Worm (Caenorhabditis elegans) whole organism, early embryonic: ENCODE data around the gene dmd-4.

Experiments used
- B0310.2 ChIP-seq: sonication (generic microtip); optimal IDR thresholded peaks from 2 replicates; lab custom pipeline; 2016; ENCODE audit warnings: mild to moderate bottlenecking, missing genetic modification characterization, missing compliant biosample characterization
- F13C5.2 ChIP-seq: sonication (generic microtip); optimal IDR thresholded peaks from 2 replicates; lab custom pipeline; 2017; ENCODE audit warnings: mild to moderate bottlenecking, missing genetic modification characterization, inconsistent platforms, missing compliant biosample characterization
- aly-1 ChIP-seq: sonication (generic microtip); optimal IDR thresholded peaks from 2 replicates; lab custom pipeline; 2016; ENCODE audit warnings: missing genetic modification characterization, missing compliant biosample characterization
- ama-1 ChIP-seq: fragments of 150-350 bp; optimal IDR thresholded peaks from 2 replicates; lab custom pipeline; 2014
- ceh-13 ChIP-seq: fragments of 200-800 bp; sonication (Bioruptor generic); optimal IDR thresholded peaks from 2 replicates; lab custom pipeline; 2018; ENCODE audit warnings: mild to moderate bottlenecking, missing genetic modification characterization, missing compliant biosample characterization
- ceh-36 ChIP-seq: sonication (generic microtip); optimal IDR thresholded peaks from 2 replicates; lab custom pipeline; 2016; ENCODE audit warnings: missing genetic modification characterization, inconsistent platforms, missing compliant biosample characterization
- ets-7 ChIP-seq: sonication (generic microtip); optimal IDR thresholded peaks from 2 replicates; lab custom pipeline; 2016; ENCODE audit warnings: missing genotype, missing genetic modification characterization, missing compliant biosample characterization
- flt-1 ChIP-seq: fragments of 200-800 bp; sonication (Bioruptor generic); IDR thresholded peaks from 2 replicates; pipeline ENCODE4 v1.3.6; 2022; ENCODE audit warnings: missing genetic modification characterization, missing compliant biosample characterization
- hmbx-1 ChIP-seq: sonication (generic microtip); optimal IDR thresholded peaks from 2 replicates; lab custom pipeline; 2016; ENCODE audit warnings: mild to moderate bottlenecking, missing genetic modification characterization, missing compliant biosample characterization
- hmg-4 ChIP-seq: fragments of 200-800 bp; sonication (Bioruptor generic); optimal IDR thresholded peaks from 2 replicates; lab custom pipeline; 2018; ENCODE audit warnings: mild to moderate bottlenecking, missing genetic modification characterization, missing compliant biosample characterization
- hnd-1 ChIP-seq: sonication (generic microtip); optimal IDR thresholded peaks from 2 replicates; lab custom pipeline; 2016; ENCODE audit warnings: missing genetic modification characterization, missing compliant biosample characterization
- pes-1 ChIP-seq: fragments of 200-800 bp; sonication (Bioruptor generic); IDR thresholded peaks from 2 replicates; pipeline ENCODE4 v1.3.6; 2022; ENCODE audit warnings: missing genetic modification reagents, missing genetic modification characterization, missing compliant biosample characterization
- scrt-1 ChIP-seq: fragments of 200-800 bp; sonication (Bioruptor generic); IDR thresholded peaks from 2 replicates; pipeline ENCODE4 v1.3.6; 2022; ENCODE audit warnings: missing genetic modification characterization, missing compliant biosample characterization
- sea-1 ChIP-seq: fragments of 200-800 bp; sonication (Bioruptor generic); conservative IDR thresholded peaks from 2 replicates; pipeline ENCODE4 v1.3.6; 2022; ENCODE audit warnings: missing genetic modification characterization, missing compliant biosample characterization
- tbx-11 ChIP-seq: fragments of 200-800 bp; sonication (Bioruptor generic); IDR thresholded peaks from 2 replicates; pipeline ENCODE4 v1.3.6; 2022; ENCODE audit warnings: missing genetic modification characterization, missing compliant biosample characterization
- tbx-37 ChIP-seq: fragments of 200-800 bp; sonication (Bioruptor generic); conservative IDR thresholded peaks from 2 replicates; pipeline ENCODE4 v1.3.6; 2022; ENCODE audit warnings: missing genetic modification reagents, missing genetic modification characterization, missing compliant biosample characterization
- tra-4 ChIP-seq: sonication (generic microtip); optimal IDR thresholded peaks from 2 replicates; lab custom pipeline; 2017; ENCODE audit warnings: missing genetic modification characterization, missing compliant biosample characterization

Gene dmd-4

DNA sequence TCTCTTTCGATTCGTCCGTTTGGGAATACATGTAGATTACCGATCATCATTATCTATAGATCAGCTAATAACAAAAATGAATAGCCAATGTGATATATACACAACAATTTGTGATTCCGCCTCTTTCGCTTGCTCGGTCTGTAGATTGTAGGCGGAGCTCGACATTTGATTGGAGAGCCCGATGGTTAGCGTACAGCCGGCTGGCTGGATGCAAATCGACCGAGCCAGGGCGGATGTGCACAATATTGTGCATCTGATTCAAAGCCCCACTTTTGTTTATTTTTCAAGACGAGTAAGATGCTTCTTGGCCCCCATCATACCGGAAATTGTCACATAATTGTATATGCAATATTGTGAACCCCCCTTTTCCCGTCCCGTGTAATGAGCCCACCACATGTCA lies at the start of gene dmd-4:
Gene dmd-4 (minus strand): TSS at position 101 of the 400 bp plus-strand sequence.
- no peak for TF ChIP-seq ama-1 (lab: Kevin White, UChicago)
- TF ChIP-seq tbx-11 (GFP tag; lab: Robert Waterston, UW) = no peak
- no peak for TF ChIP-seq ceh-13 (GFP tag; lab: Kevin White, UChicago)
- no peak for TF ChIP-seq B0310.2
- no peak for TF ChIP-seq hmg-4 (GFP tag; lab: Kevin White, UChicago)
- TF ChIP-seq tbx-37 (GFP tag; lab: Robert Waterston, UW) = no peak
- TF ChIP-seq ets-7 (tag; lab: Kevin White, UChicago) = no peak
- no peak for TF ChIP-seq hmbx-1
- no peak for TF ChIP-seq sea-1
- TF ChIP-seq hnd-1 (tag; lab: Kevin White, UChicago) = no peak
- no peak for TF ChIP-seq ceh-36 (tag; lab: Kevin White, UChicago)
- TF ChIP-seq flt-1 (GFP tag; lab: Robert Waterston, UW) = no peak
- TF ChIP-seq aly-1 (tag; lab: Kevin White, UChicago) = no peak
- no peak for TF ChIP-seq pes-1 (GFP tag; lab: Robert Waterston, UW)
- TF ChIP-seq F13C5.2 (tag; lab: Kevin White, UChicago) = no peak
- TF ChIP-seq tra-4 (tag; lab: Kevin White, UChicago) = no peak

- TF ChIP-seq sea-1 (no peak), tra-4 (tag; lab: Kevin White, UChicago) (no peak), ceh-36 (tag; lab: Kevin White, UChicago) (no peak), aly-1 (tag; lab: Kevin White, UChicago) (no peak), flt-1 (GFP tag; lab: Robert Waterston, UW) (no peak)
Observed at ce11 chrX:14910689-14911088, 49.0 kb upstream of the dmd-4 start.

DNA sequence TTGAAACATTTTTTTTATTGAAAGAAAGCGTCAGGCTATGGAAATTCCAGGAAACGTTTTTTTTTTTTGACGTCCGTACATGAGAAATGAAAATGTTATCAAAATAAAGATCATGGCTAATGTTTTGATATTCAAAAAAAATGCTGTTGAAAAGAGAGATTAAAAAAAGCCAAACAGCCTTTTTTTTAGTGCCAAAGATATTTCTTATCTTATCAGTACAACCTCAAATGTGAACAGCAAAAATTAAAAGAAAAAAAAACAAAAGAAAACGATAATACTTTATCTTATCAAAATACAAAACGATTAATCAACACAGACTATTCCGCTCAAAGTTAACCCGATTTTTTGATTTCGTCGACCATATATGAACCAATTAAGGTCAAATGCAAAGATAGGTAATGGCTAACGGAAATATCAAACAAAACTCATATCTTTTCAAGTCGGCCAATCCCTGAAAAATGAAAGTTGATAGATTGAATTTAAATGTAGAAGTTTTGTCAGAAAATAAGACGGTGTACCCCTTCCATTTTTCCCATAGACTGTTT lies 45.7 kb upstream of the dmd-4 start:
- TF ChIP-seq B0310.2 (no peak), sea-1 (no peak), ceh-36 (tag; lab: Kevin White, UChicago) (no peak), ets-7 (tag; lab: Kevin White, UChicago) (no peak), tra-4 (tag; lab: Kevin White, UChicago) (no peak), flt-1 (GFP tag; lab: Robert Waterston, UW) (no peak), scrt-1 (GFP tag; lab: Robert Waterston, UW) (no peak), pes-1 (GFP tag; lab: Robert Waterston, UW) (no peak), hmg-4 (GFP tag; lab: Kevin White, UChicago) (no peak)

DNA sequence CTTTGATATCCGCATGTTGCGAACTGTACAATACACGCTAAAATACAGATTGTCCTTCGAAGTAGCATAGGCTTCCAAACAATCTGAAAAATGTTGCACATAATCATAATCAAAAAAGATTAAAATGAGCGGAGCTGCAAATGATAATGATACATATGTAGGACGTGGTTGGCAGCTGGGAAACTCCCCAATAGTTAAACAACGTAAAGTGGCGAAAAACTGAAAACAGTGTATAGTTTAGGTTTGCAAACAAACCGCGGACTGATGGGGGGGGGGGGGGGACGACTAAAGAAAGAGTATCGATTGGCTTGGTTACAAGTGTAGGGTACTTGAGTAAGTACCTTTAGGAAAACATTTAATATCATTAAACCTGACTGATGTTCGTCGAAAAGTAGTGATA lies 43.5 kb upstream of the dmd-4 start, which contains the start of gene hex-5:
Gene hex-5 (minus strand): TSS at position 101 of the 400 bp plus-strand sequence.
- TF ChIP-seq ceh-13 (GFP tag; lab: Kevin White, UChicago) = no peak
- TF ChIP-seq flt-1 (GFP tag; lab: Robert Waterston, UW) = no peak
- no peak for TF ChIP-seq ets-7 (tag; lab: Kevin White, UChicago)
- TF ChIP-seq hmg-4 (GFP tag; lab: Kevin White, UChicago) = no peak

DNA sequence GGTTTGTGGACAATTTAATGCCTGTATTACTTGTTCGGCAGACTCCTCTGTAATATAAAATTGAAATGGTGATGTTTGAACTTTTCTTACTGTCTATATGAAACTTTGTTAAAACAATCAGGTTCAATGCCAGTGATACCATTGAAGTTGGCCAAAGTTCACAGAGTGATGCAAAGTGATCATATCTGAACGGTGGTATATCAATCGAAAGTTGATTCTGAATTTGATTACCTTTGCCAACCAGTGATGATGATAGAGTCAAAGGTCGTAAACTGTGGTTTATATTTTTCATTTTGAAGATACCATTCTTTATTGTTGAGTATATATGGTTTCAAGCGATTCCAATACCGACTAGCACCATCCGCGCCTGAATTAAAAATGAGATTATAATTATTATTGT lies 41.8 kb upstream of the dmd-4 start:
- TF ChIP-seq aly-1 (tag; lab: Kevin White, UChicago) = no peak
- no peak for TF ChIP-seq hmbx-1
- TF ChIP-seq scrt-1 (GFP tag; lab: Robert Waterston, UW) = no peak
- TF ChIP-seq ama-1 (lab: Kevin White, UChicago) = no peak
- TF ChIP-seq hmg-4 (GFP tag; lab: Kevin White, UChicago) = no peak
- no peak for TF ChIP-seq tbx-37 (GFP tag; lab: Robert Waterston, UW)
- no peak for TF ChIP-seq tra-4 (tag; lab: Kevin White, UChicago)
- no peak for TF ChIP-seq B0310.2
- no peak for TF ChIP-seq ceh-36 (tag; lab: Kevin White, UChicago)
- TF ChIP-seq ceh-13 (GFP tag; lab: Kevin White, UChicago) = no peak
- no peak for TF ChIP-seq hnd-1 (tag; lab: Kevin White, UChicago)
- TF ChIP-seq pes-1 (GFP tag; lab: Robert Waterston, UW) = no peak

DNA sequence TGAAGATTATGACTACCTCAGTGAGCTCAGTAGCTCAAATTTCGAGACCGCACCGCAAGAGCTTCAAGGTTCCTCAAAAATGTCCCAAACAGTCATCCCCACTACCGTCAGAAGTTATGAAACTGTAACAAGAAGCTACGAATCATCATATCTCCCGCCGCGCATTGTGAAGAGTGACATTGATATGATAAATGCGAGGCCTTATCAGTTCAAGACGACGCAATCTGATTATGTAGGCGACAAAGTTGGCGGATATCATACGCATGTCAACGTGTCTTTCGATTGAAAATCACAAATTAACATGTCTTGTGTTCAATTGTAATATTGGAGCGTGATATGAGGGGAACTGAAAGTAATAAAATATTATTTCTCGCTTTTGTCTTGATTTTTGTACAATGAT lies 38.8 kb upstream of the dmd-4 start:
- TF ChIP-seq scrt-1 (GFP tag; lab: Robert Waterston, UW) = no peak
- no peak for TF ChIP-seq hnd-1 (tag; lab: Kevin White, UChicago)
- no peak for TF ChIP-seq F13C5.2 (tag; lab: Kevin White, UChicago)
- TF ChIP-seq B0310.2 = no peak
- TF ChIP-seq aly-1 (tag; lab: Kevin White, UChicago) = no peak
- TF ChIP-seq ceh-13 (GFP tag; lab: Kevin White, UChicago) = no peak
- no peak for TF ChIP-seq ets-7 (tag; lab: Kevin White, UChicago)
- no peak for TF ChIP-seq flt-1 (GFP tag; lab: Robert Waterston, UW)
- no peak for TF ChIP-seq tbx-37 (GFP tag; lab: Robert Waterston, UW)
- no peak for TF ChIP-seq tbx-11 (GFP tag; lab: Robert Waterston, UW)
- no peak for TF ChIP-seq hmbx-1
- no peak for TF ChIP-seq sea-1

ce11 chrX:14898205-14898604 lies 36.6 kb upstream of the dmd-4 start, which contains the start of gene lips-8:
Gene lips-8, plus strand, starts transcription at chrX:14898505.
- no peak for TF ChIP-seq hmbx-1
- TF ChIP-seq F13C5.2 (tag; lab: Kevin White, UChicago) = no peak
- no peak for TF ChIP-seq aly-1 (tag; lab: Kevin White, UChicago)
- no peak for TF ChIP-seq sea-1
- no peak for TF ChIP-seq tbx-37 (GFP tag; lab: Robert Waterston, UW)
- TF ChIP-seq hmg-4 (GFP tag; lab: Kevin White, UChicago) = no peak
- no peak for TF ChIP-seq B0310.2
- TF ChIP-seq ets-7 (tag; lab: Kevin White, UChicago) = no peak
- TF ChIP-seq scrt-1 (GFP tag; lab: Robert Waterston, UW) = no peak
- TF ChIP-seq ceh-13 (GFP tag; lab: Kevin White, UChicago) = no peak
- TF ChIP-seq tbx-11 (GFP tag; lab: Robert Waterston, UW) = no peak
- TF ChIP-seq flt-1 (GFP tag; lab: Robert Waterston, UW) = no peak
- TF ChIP-seq tra-4 (tag; lab: Kevin White, UChicago) = no peak
